Worm (Caenorhabditis elegans) whole organism, midembryonic: ENCODE results near the gene sip-1.

Source experiments
- T22C8.4 ChIP-seq: fragments of 200-800 bp; sonication (Bioruptor generic); IDR thresholded peaks from 2 replicates; pipeline ENCODE4 v1.3.6; 2022; ENCODE audit warnings: missing genetic modification characterization, missing compliant biosample characterization
- cog-1 ChIP-seq: sonication (generic microtip); optimal IDR thresholded peaks from 2 replicates; lab custom pipeline; 2016; ENCODE audit warnings: missing genetic modification characterization, missing compliant biosample characterization
- flt-1 ChIP-seq: fragments of 200-800 bp; sonication (Bioruptor generic); IDR thresholded peaks from 2 replicates; pipeline ENCODE4 v1.3.6; 2022; ENCODE audit warnings: missing genetic modification characterization, missing compliant biosample characterization
- klf-2 ChIP-seq: fragments of 200-800 bp; sonication (Bioruptor generic); conservative IDR thresholded peaks from 2 replicates; pipeline ENCODE4 v1.3.6; 2022; ENCODE audit warnings: missing genetic modification reagents, missing genetic modification characterization, missing compliant biosample characterization
- ref-1 ChIP-seq: fragments of 200-800 bp; sonication (Bioruptor generic); conservative IDR thresholded peaks from 2 replicates; pipeline ENCODE4 v1.3.6; 2022; ENCODE audit warnings: missing genetic modification reagents, missing genetic modification characterization, missing compliant biosample characterization
- tab-1 ChIP-seq: fragments of 200-800 bp; sonication (Bioruptor generic); IDR thresholded peaks from 2 replicates; pipeline ENCODE4 v1.3.6; 2022; ENCODE audit warnings: missing genetic modification characterization, missing compliant biosample characterization
- ztf-23 ChIP-seq: fragments of 200-800 bp; sonication (Bioruptor generic); IDR thresholded peaks from 2 replicates; pipeline ENCODE4 v1.3.6; 2022; ENCODE audit warnings: missing genetic modification reagents, missing genetic modification characterization, missing compliant biosample characterization
- ztf-29 ChIP-seq: fragments of 200-800 bp; sonication (Bioruptor generic); IDR thresholded peaks from 2 replicates; pipeline ENCODE4 v1.3.6; 2022; ENCODE audit warnings: missing genetic modification reagents, missing genetic modification characterization, missing compliant biosample characterization

- TF ChIP-seq ref-1 (GFP tag; lab: Robert Waterston, UW), result no peak
- no peak for TF ChIP-seq T22C8.4
- no peak for TF ChIP-seq flt-1
- TF ChIP-seq klf-2, result no peak
- no peak for TF ChIP-seq ztf-29 (GFP tag; lab: Robert Waterston, UW)
- TF ChIP-seq cog-1 (tag; lab: Kevin White, UChicago), result no peak
- TF ChIP-seq ztf-23 (GFP tag; lab: Robert Waterston, UW), result no peak
- TF ChIP-seq tab-1 (GFP tag; lab: Robert Waterston, UW), result no peak
Measured at ce11 chrIII:10512570-10512969, 6.0 kb upstream of the sip-1 start.
